Fruit fly (Drosophila melanogaster) whole organism, embryonic: ENCODE measurements around the gene mbc.
A peak's percentile ranks its signal among the peaks of the same experiment; 100 is the strongest.

Source experiments
- Blimp-1 ChIP-seq: fragments of 200-800 bp; sonication (Bioruptor generic); optimal IDR thresholded peaks from 3 replicates; lab custom pipeline; 2018; ENCODE audit warnings: missing biosample characterization, missing genetic modification characterization, mild to moderate bottlenecking, moderate library complexity, missing genetic modification reagents
- CG10431 ChIP-seq: fragments of 200-800 bp; sonication (Bioruptor generic); optimal IDR thresholded peaks from 3 replicates; lab custom pipeline; 2018; ENCODE audit warnings: missing biosample characterization, mild to moderate bottlenecking, missing genetic modification characterization
- CG10462 ChIP-seq: fragments of 200-800 bp; sonication (Bioruptor generic); optimal IDR thresholded peaks from 2 replicates; lab custom pipeline; 2016; ENCODE audit warnings: missing biosample characterization, missing genetic modification characterization
- CG11398 ChIP-seq: fragments of 200-800 bp; sonication (Bioruptor generic); optimal IDR thresholded peaks from 2 replicates; lab custom pipeline; 2016; ENCODE audit warnings: missing biosample characterization, missing genetic modification characterization
- CG13775 ChIP-seq: fragments of 200-800 bp; sonication (Bioruptor generic); optimal IDR thresholded peaks from 3 replicates; lab custom pipeline; 2017; ENCODE audit warnings: missing biosample characterization, mild to moderate bottlenecking, missing genetic modification characterization
- CG1529 ChIP-seq: fragments of 200-800 bp; sonication (Bioruptor generic); optimal IDR thresholded peaks from 3 replicates; lab custom pipeline; 2018; ENCODE audit warnings: missing biosample characterization, missing genetic modification characterization
- CG16863 ChIP-seq: fragments of 200-800 bp; sonication (Bioruptor generic); optimal IDR thresholded peaks from 3 replicates; lab custom pipeline; 2016; ENCODE audit warnings: missing biosample characterization, missing genetic modification characterization
- CG2116 ChIP-seq: fragments of 200-800 bp; sonication (Bioruptor generic); optimal IDR thresholded peaks from 3 replicates; lab custom pipeline; 2018; ENCODE audit warnings: missing biosample characterization, mild to moderate bottlenecking, missing genetic modification characterization
- CG2202 ChIP-seq: fragments of 200-800 bp; sonication (Bioruptor generic); optimal IDR thresholded peaks from 2 replicates; lab custom pipeline; 2018; ENCODE audit warnings: missing biosample characterization, mild to moderate bottlenecking, missing genetic modification characterization
- CG2712 ChIP-seq: fragments of 200-800 bp; optimal IDR thresholded peaks from 3 replicates; lab custom pipeline; 2019; ENCODE audit warnings: missing biosample characterization, mild to moderate bottlenecking, missing genetic modification characterization, moderate library complexity
- CG2875 ChIP-seq: fragments of 200-800 bp; sonication (Bioruptor generic); optimal IDR thresholded peaks from 2 replicates; lab custom pipeline; 2017; ENCODE audit warnings: missing biosample characterization, mild to moderate bottlenecking, missing genetic modification characterization, missing genetic modification reagents
- CG4424 ChIP-seq: fragments of 200-800 bp; sonication (Bioruptor generic); optimal IDR thresholded peaks from 3 replicates; lab custom pipeline; 2016; ENCODE audit warnings: missing biosample characterization, missing genetic modification characterization
- CG4617 ChIP-seq: fragments of 200-800 bp; sonication (Bioruptor generic); optimal IDR thresholded peaks from 3 replicates; lab custom pipeline; 2016; ENCODE audit warnings: missing biosample characterization, missing genetic modification characterization, borderline replicate concordance
- CG6175 ChIP-seq: fragments of 200-800 bp; sonication (Bioruptor generic); IDR thresholded peaks from 3 replicates; pipeline ENCODE4 v1.3.6; 2022; ENCODE audit warnings: missing biosample characterization, missing genetic modification characterization
- CG6254 ChIP-seq: fragments of 200-800 bp; sonication (Bioruptor generic); optimal IDR thresholded peaks from 3 replicates; lab custom pipeline; 2017; ENCODE audit warnings: mild to moderate bottlenecking, missing biosample characterization, missing genetic modification reagents, missing genetic modification characterization
- D ChIP-seq, 2 experiments: fragments of 200-800 bp in 1 of 2; fragments of >200 bp in 1 of 2; sonication (Bioruptor generic) in 1 of 2; optimal IDR thresholded peaks; 2 replicates in 1 of 2; 3 replicates in 1 of 2; lab custom pipeline; 2017; ENCODE audit warnings: mild to moderate bottlenecking in 1 of 2, missing biosample characterization in 1 of 2, missing genetic modification characterization in 1 of 2, missing genetic modification reagents in 1 of 2
- D19A ChIP-seq: fragments of 200-800 bp; optimal IDR thresholded peaks from 3 replicates; lab custom pipeline; 2019; ENCODE audit warnings: missing biosample characterization, mild to moderate bottlenecking, missing genetic modification characterization, moderate library complexity
- Drgx ChIP-seq: fragments of 200-800 bp; sonication (Bioruptor generic); IDR thresholded peaks from 2 replicates; pipeline ENCODE4 v1.3.6; 2022; ENCODE audit warnings: missing biosample characterization, missing genetic modification characterization
- ERR ChIP-seq: fragments of 200-800 bp; sonication (Bioruptor generic); optimal IDR thresholded peaks from 2 replicates; lab custom pipeline; 2016; ENCODE audit warnings: missing biosample characterization, missing genetic modification characterization
- Ets65A ChIP-seq: fragments of 200-800 bp; sonication (Bioruptor generic); peaks from one replicate; lab custom pipeline; 2016; ENCODE audit warnings: missing biosample characterization, missing genetic modification characterization
- Gug ChIP-seq: fragments of 200-800 bp; sonication (Bioruptor generic); IDR thresholded peaks from 4 replicates; pipeline ENCODE4 v1.3.6; 2022; ENCODE audit warnings: missing biosample characterization, missing genetic modification characterization
- Hr78 ChIP-seq, 2 experiments: fragments of 200-800 bp in 1 of 2; fragments of >200 bp in 1 of 2; sonication (Bioruptor generic) in 1 of 2; optimal IDR thresholded peaks; 2 replicates each; lab custom pipeline; 2017 to 2019; ENCODE audit warnings: missing biosample characterization in 2 of 2, missing genetic modification characterization in 2 of 2, mild to moderate bottlenecking in 1 of 2, moderate library complexity in 1 of 2
- Lim3 ChIP-seq: fragments of 200-800 bp; sonication (Bioruptor generic); IDR thresholded peaks from 2 replicates; pipeline ENCODE4 v1.3.6; 2022; ENCODE audit warnings: missing biosample characterization, missing genetic modification characterization
- Lpt ChIP-seq: fragments of >200 bp; optimal IDR thresholded peaks from 2 replicates; lab custom pipeline; 2018; ENCODE audit warnings: missing biosample characterization, missing genetic modification characterization
- NC2β ChIP-seq: fragments of 200-800 bp; sonication (Bioruptor generic); optimal IDR thresholded peaks from 2 replicates; lab custom pipeline; 2016; ENCODE audit warnings: missing biosample characterization, missing genetic modification characterization
- Pdp1 ChIP-seq, 2 experiments: fragments of 200-800 bp; sonication (Bioruptor generic); optimal IDR thresholded peaks; 3 replicates each; lab custom pipeline; 2016; ENCODE audit warnings: missing biosample characterization in 2 of 2, missing genetic modification characterization in 2 of 2, mild to moderate bottlenecking in 1 of 2, moderate library complexity in 1 of 2
- Taf1 ChIP-seq: fragments of 200-800 bp; sonication (Bioruptor generic); IDR thresholded peaks from 2 replicates; pipeline ENCODE4 v1.3.6; 2022; ENCODE audit warnings: missing biosample characterization, missing genetic modification characterization
- ase ChIP-seq: fragments of 200-800 bp; sonication (Bioruptor generic); IDR thresholded peaks from 3 replicates; pipeline ENCODE4 v1.3.6; 2022; ENCODE audit warnings: missing biosample characterization, missing genetic modification characterization
- chinmo ChIP-seq: fragments of 200-800 bp; sonication (Bioruptor generic); IDR thresholded peaks from 4 replicates; pipeline ENCODE4 v1.3.6; 2022; ENCODE audit warnings: missing biosample characterization, missing genetic modification characterization; ENCODE audit not compliant: partially characterized antibody
- crol ChIP-seq: fragments of 200-800 bp; sonication (Bioruptor generic); IDR thresholded peaks from 2 replicates; pipeline ENCODE4 v1.3.6; 2022; ENCODE audit warnings: missing biosample characterization, missing genetic modification characterization
- danr ChIP-seq: fragments of 200-800 bp; sonication (Bioruptor generic); IDR thresholded peaks from 2 replicates; pipeline ENCODE4 v1.3.6; 2022; ENCODE audit warnings: missing biosample characterization, missing genetic modification characterization
- dimm ChIP-seq: fragments of 200-800 bp; sonication (Bioruptor generic); IDR thresholded peaks from 2 replicates; pipeline ENCODE4 v1.3.6; 2022; ENCODE audit warnings: missing biosample characterization, missing genetic modification characterization
- dpn ChIP-seq, 2 experiments: fragments of 200-800 bp; sonication (Bioruptor generic); optimal IDR thresholded peaks; 3 replicates each; lab custom pipeline; 2016; ENCODE audit warnings: missing biosample characterization in 2 of 2, missing genetic modification characterization in 2 of 2
- fd3F ChIP-seq: fragments of 200-800 bp; sonication (Bioruptor generic); optimal IDR thresholded peaks from 2 replicates; lab custom pipeline; 2018; ENCODE audit warnings: missing biosample characterization, mild to moderate bottlenecking, missing genetic modification characterization, moderate library complexity
- hb ChIP-seq: fragments of 200-800 bp; sonication (Bioruptor generic); IDR thresholded peaks from 3 replicates; pipeline ENCODE4 v1.3.6; 2022; ENCODE audit warnings: missing biosample characterization, missing genetic modification characterization; ENCODE audit not compliant: partially characterized antibody
- kay ChIP-seq: fragments of 200-800 bp; sonication (Bioruptor generic); optimal IDR thresholded peaks from 2 replicates; lab custom pipeline; 2016; ENCODE audit warnings: missing biosample characterization, missing genetic modification characterization
- kni ChIP-seq: fragments of 200-800 bp; sonication (Bioruptor generic); optimal IDR thresholded peaks from 3 replicates; lab custom pipeline; 2017; ENCODE audit warnings: mild to moderate bottlenecking, missing biosample characterization, missing genetic modification reagents, missing genetic modification characterization
- nom ChIP-seq: fragments of 200-800 bp; sonication (Bioruptor generic); optimal IDR thresholded peaks from 2 replicates; lab custom pipeline; 2017; ENCODE audit warnings: missing biosample characterization, missing genetic modification characterization, mild to moderate bottlenecking, moderate library complexity, missing genetic modification reagents
- pnt ChIP-seq: fragments of 200-800 bp; sonication (Bioruptor generic); optimal IDR thresholded peaks from 3 replicates; lab custom pipeline; 2016; ENCODE audit warnings: missing biosample characterization, missing genetic modification characterization
- pros ChIP-seq: fragments of 200-800 bp; sonication (Bioruptor generic); optimal IDR thresholded peaks from 3 replicates; lab custom pipeline; 2019; ENCODE audit warnings: missing biosample characterization, mild to moderate bottlenecking, missing genetic modification characterization, moderate library complexity
- psq ChIP-seq: fragments of 200-800 bp; sonication (Bioruptor generic); optimal IDR thresholded peaks from 2 replicates; lab custom pipeline; 2017; ENCODE audit warnings: missing biosample characterization, missing genetic modification characterization
- rib ChIP-seq: fragments of 200-800 bp; sonication (Bioruptor generic); IDR thresholded peaks from 2 replicates; pipeline ENCODE4 v1.3.6; 2022; ENCODE audit warnings: missing biosample characterization, missing genetic modification characterization
- so ChIP-seq: fragments of 200-800 bp; sonication (Bioruptor generic); IDR thresholded peaks from 3 replicates; pipeline ENCODE4 v1.3.6; 2022; ENCODE audit warnings: missing biosample characterization, missing genetic modification characterization
- sob ChIP-seq: fragments of 200-800 bp; sonication (Bioruptor generic); IDR thresholded peaks from 2 replicates; pipeline ENCODE4 v1.3.6; 2022; ENCODE audit warnings: missing biosample characterization, missing genetic modification characterization
- stc ChIP-seq: fragments of 200-800 bp; sonication (Bioruptor generic); IDR thresholded peaks from 2 replicates; pipeline ENCODE4 v1.3.6; 2022; ENCODE audit warnings: missing biosample characterization, missing genetic modification characterization
- tap ChIP-seq: fragments of 200-800 bp; optimal IDR thresholded peaks from 3 replicates; lab custom pipeline; 2019; ENCODE audit warnings: missing biosample characterization, mild to moderate bottlenecking, missing genetic modification characterization, moderate library complexity
- tll ChIP-seq, 2 experiments: fragments of 200-800 bp in 1 of 2; fragments of >200 bp in 1 of 2; sonication (Bioruptor generic) in 1 of 2; optimal IDR thresholded peaks; 2 replicates each; lab custom pipeline; 2017 to 2019; ENCODE audit warnings: missing biosample characterization in 2 of 2, missing genetic modification characterization in 2 of 2, mild to moderate bottlenecking in 1 of 2, moderate library complexity in 1 of 2
- tna ChIP-seq: fragments of 200-800 bp; sonication (Bioruptor generic); IDR thresholded peaks from 2 replicates; pipeline ENCODE4 v1.3.6; 2022; ENCODE audit warnings: missing biosample characterization, missing genetic modification characterization; ENCODE audit not compliant: partially characterized antibody
- tx ChIP-seq: fragments of 200-800 bp; sonication (Bioruptor generic); optimal IDR thresholded peaks from 2 replicates; lab custom pipeline; 2016; ENCODE audit warnings: missing biosample characterization, missing genetic modification characterization

Gene mbc

dm6 chr3R:23783961-23784360 is 2.4 kb downstream of the mbc start (continued):
- TF ChIP-seq CG6254 (GFP tag; lab: Kevin White, UChicago) (peak; percentile 88), CG4617 (GFP tag; lab: Kevin White, UChicago) (peak; percentile 50), Lpt (no peak), CG16863 (GFP tag; lab: Kevin White, UChicago) (peak; percentile 38), CG4424 (peak; percentile 82), D (optimal IDR thresholded peaks at IDR 0.05; lab: Kevin White, UChicago) (no peak), D (GFP tag; optimal IDR thresholded peaks at IDR 0.05; lab: Kevin White, UChicago) (peak; percentile 88), CG6175 (GFP tag; lab: Robert Waterston, UW) (no peak), chinmo (GFP tag; lab: Robert Waterston, UW) (no peak), Drgx (GFP tag; lab: Robert Waterston, UW) (peak; percentile 79), pnt (GFP tag; lab: Kevin White, UChicago) (peak; percentile 61), CG10462 (peak; percentile 53), CG13775 (peak; percentile 77), CG11398 (GFP tag; lab: Kevin White, UChicago) (peak; percentile 39), psq (GFP tag; lab: Kevin White, UChicago) (no peak), fd3F (peak; percentile 32), CG10431 (peak; percentile 66), ase (peak; percentile 73; the same call in 2 of the 3 replicates), Taf1 (GFP tag; lab: Robert Waterston, UW) (no peak), Lim3 (no peak), rib (GFP tag; lab: Robert Waterston, UW) (no peak), nom (GFP tag; lab: Kevin White, UChicago) (peak; percentile 72), so (GFP tag; lab: Robert Waterston, UW) (peak; percentile 73; the same call in 1 of the 3 replicates), sob (GFP tag; lab: Robert Waterston, UW) (0 out of 2 replicates have a peak, but pooled peaks have one; percentile 36), tll (GFP tag; optimal IDR thresholded peaks at IDR 0.05; lab: Kevin White, UChicago) (no peak), stc (GFP tag; lab: Robert Waterston, UW) (peak; percentile 80), NC2β (GFP tag; lab: Kevin White, UChicago) (peak; percentile 66), ERR (GFP tag; lab: Kevin White, UChicago) (peak; percentile 23), CG2712 (peak; percentile 91), tna (GFP tag; lab: Robert Waterston, UW) (no peak), danr (GFP tag; lab: Robert Waterston, UW) (peak; percentile 46; the same call in 1 of the 2 replicates), dpn (GFP tag; optimal IDR thresholded peaks at IDR 0.05; lab: Kevin White, UChicago) (peak; percentile 53 to 63), CG2202 (tag; lab: Kevin White, UChicago) (peak; percentile 81), tx (GFP tag; lab: Kevin White, UChicago) (peak; percentile 51), CG2875 (GFP tag; lab: Kevin White, UChicago) (peak; percentile 84), CG2116 (GFP tag; lab: Kevin White, UChicago) (peak; percentile 4), Hr78 (GFP tag; optimal IDR thresholded peaks at IDR 0.05; lab: Kevin White, UChicago) (peak in 1 of 2 experiments; percentile 46), CG1529 (GFP tag; lab: Kevin White, UChicago) (peak; percentile 83)

- TF ChIP-seq tap (no peak), Gug (GFP tag; lab: Robert Waterston, UW) (no peak), hb (GFP tag; lab: Robert Waterston, UW) (no peak), Ets65A (GFP tag; lab: Kevin White, UChicago) (peak; percentile 45), D19A (tag; lab: Kevin White, UChicago) (peak; percentile 27), kni (GFP tag; lab: Kevin White, UChicago) (peak; percentile 31), dimm (GFP tag; lab: Robert Waterston, UW) (no peak), Blimp-1 (GFP tag; lab: Kevin White, UChicago) (peak; percentile 93), nom (GFP tag; lab: Kevin White, UChicago) (peak; percentile 87), crol (peak; percentile 62), pros (GFP tag; lab: Kevin White, UChicago) (peak; percentile 20), kay (GFP tag; lab: Kevin White, UChicago) (peak; percentile 3), Pdp1 (GFP tag; optimal IDR thresholded peaks at IDR 0.05; lab: Kevin White, UChicago) (peak in 1 of 2 experiments; percentile 8)
Observed at dm6 chr3R:23784925-23785680, 3.5 kb downstream of the mbc start.
